Worm (Caenorhabditis elegans): ENCODE measurements around the gene ddl-1.

DNA sequence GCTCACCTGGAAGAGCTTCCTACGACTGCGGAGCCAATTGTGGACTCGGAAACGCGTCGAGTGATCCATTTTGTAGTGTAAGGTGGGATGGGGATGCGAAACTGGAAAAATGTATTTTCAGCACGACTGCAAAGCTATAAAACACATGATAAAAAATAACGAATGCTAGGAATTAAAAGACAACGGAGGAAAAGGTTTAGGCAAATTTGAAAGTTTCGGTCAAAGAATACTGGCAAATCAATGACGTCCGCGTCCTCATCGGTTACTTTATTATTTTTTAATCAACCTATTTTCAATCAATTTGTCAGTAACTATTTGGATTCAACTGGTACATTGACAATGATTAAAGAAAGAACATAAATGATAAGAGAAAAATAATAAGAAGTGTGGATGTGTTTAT is 40.4 kb downstream of the ddl-1 start, which contains the start of gene C17G10.7:
- TF ChIP-seq hmg-11 (tag; optimal IDR thresholded peaks at IDR 0.05): no peak
- no peak for TF ChIP-seq nhr-76 (tag; optimal IDR thresholded peaks at IDR 0.05)
- TF ChIP-seq snpc-4 (tag; optimal IDR thresholded peaks at IDR 0.05): no peak
- no peak for TF ChIP-seq ztf-11 (tag; optimal IDR thresholded peaks at IDR 0.05)
- TF ChIP-seq ama-1 (optimal IDR thresholded peaks at IDR 0.05): no peak
- TF ChIP-seq tbx-2 (tag; optimal IDR thresholded peaks at IDR 0.05): no peak
- TF ChIP-seq fkh-10 (GFP tag; optimal IDR thresholded peaks at IDR 0.05): no peak
- TF ChIP-seq pqm-1 (tag; optimal IDR thresholded peaks at IDR 0.05): no peak
- TF ChIP-seq jun-1 (tag; optimal IDR thresholded peaks at IDR 0.05): no peak
- TF ChIP-seq nhr-11 (tag; optimal IDR thresholded peaks at IDR 0.05): no peak
- no peak for TF ChIP-seq nhr-23 (tag; optimal IDR thresholded peaks at IDR 0.05)
- no peak for TF ChIP-seq pha-4 (tag; optimal IDR thresholded peaks at IDR 0.05)
